Fruit fly (Drosophila melanogaster) whole organism: ENCODE data around the gene CG3032.

Experiments used
- CG8478 ChIP-seq: fragments of >200 bp; optimal IDR thresholded peaks from 2 replicates; lab custom pipeline; 2018; ENCODE audit warnings: inconsistent platforms
- psq ChIP-seq: fragments of >200 bp; optimal IDR thresholded peaks from 2 replicates; lab custom pipeline; 2017
- usp ChIP-seq: fragments of >200 bp; optimal IDR thresholded peaks from 2 replicates; lab custom pipeline; 2017; ENCODE audit warnings: missing biosample characterization, missing genetic modification characterization, mixed read lengths

DNA sequence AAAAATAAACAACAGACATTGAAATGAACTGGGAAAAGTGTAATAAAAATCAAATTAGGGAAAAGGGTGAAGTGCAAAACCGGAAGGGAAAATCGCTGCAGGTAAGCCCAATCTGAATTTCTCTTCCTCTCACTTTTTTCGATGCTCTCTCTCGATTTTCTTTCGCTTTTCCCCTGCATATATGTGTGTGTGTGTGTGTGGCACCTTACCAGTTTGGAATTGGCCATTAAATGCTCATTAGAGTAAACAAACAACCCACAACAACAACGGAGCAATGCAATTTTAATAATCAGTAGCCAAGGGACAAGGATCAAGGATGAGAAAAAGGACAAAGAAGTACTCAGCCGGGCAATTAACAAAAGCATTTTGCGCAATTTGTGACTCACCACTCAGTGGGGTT, 21.2 kb upstream of the CG3032 start:
- TF ChIP-seq usp (GFP tag; lab: Kevin White, UChicago) = no peak
- no peak for TF ChIP-seq CG8478
- no peak for TF ChIP-seq psq (lab: Kevin White, UChicago)
